Worm (Caenorhabditis elegans) whole organism, L2 larva: Measurements from ENCODE around the gene F59H6.14.

Experiments used
- C34F6.9 ChIP-seq: fragments of 150-350 bp; optimal IDR thresholded peaks from 2 replicates; lab custom pipeline; 2014; ENCODE audit warnings: missing biosample characterization, missing genetic modification characterization
- F13H6.1 ChIP-seq: sonication (generic microtip); optimal IDR thresholded peaks from 2 replicates; lab custom pipeline; 2016; ENCODE audit warnings: missing genetic modification characterization, missing compliant biosample characterization
- R02D3.7 ChIP-seq: fragments of 150-350 bp; optimal IDR thresholded peaks from 2 replicates; lab custom pipeline; 2014; ENCODE audit warnings: missing biosample characterization, missing genetic modification characterization
- ZK546.5 ChIP-seq: sonication (generic microtip); optimal IDR thresholded peaks from 2 replicates; lab custom pipeline; 2017; ENCODE audit warnings: missing biosample characterization, missing genetic modification characterization
- aly-2 ChIP-seq: fragments of 150-350 bp; optimal IDR thresholded peaks from 2 replicates; lab custom pipeline; 2014; ENCODE audit warnings: missing biosample characterization, missing genetic modification characterization
- ama-1 ChIP-seq: fragments of 150-350 bp; optimal IDR thresholded peaks from 2 replicates; lab custom pipeline; 2018; ENCODE audit warnings: inconsistent platforms
- blmp-1 ChIP-seq: sonication (generic microtip); optimal IDR thresholded peaks from 2 replicates; lab custom pipeline; 2017; ENCODE audit warnings: missing genetic modification characterization, mild to moderate bottlenecking, missing compliant biosample characterization, antibody characterized with exemption, moderate library complexity; ENCODE audit not compliant: insufficient read depth
- ceh-16 ChIP-seq: fragments of 150-350 bp; optimal IDR thresholded peaks from 2 replicates; lab custom pipeline; 2014; ENCODE audit warnings: missing biosample characterization, missing genetic modification characterization
- crh-2 ChIP-seq: sonication (generic microtip); optimal IDR thresholded peaks from 2 replicates; lab custom pipeline; 2017; ENCODE audit warnings: missing biosample characterization, missing genetic modification characterization
- egl-27 ChIP-seq: sonication (generic microtip); optimal IDR thresholded peaks from 3 replicates; lab custom pipeline; 2017; ENCODE audit warnings: missing biosample characterization, missing genetic modification reagents, missing genetic modification characterization
- elt-3 ChIP-seq: sonication (generic microtip); optimal IDR thresholded peaks from 2 replicates; lab custom pipeline; 2017; ENCODE audit warnings: missing biosample characterization, missing genetic modification characterization
- fos-1 ChIP-seq: fragments of 150-350 bp; optimal IDR thresholded peaks from 2 replicates; lab custom pipeline; 2014; ENCODE audit warnings: missing biosample characterization, missing genetic modification characterization
- gmeb-1 ChIP-seq: fragments of 150-350 bp; optimal IDR thresholded peaks from 2 replicates; lab custom pipeline; 2014; ENCODE audit warnings: missing biosample characterization, missing genetic modification characterization
- lin-13 ChIP-seq: fragments of 150-350 bp; optimal IDR thresholded peaks from 2 replicates; lab custom pipeline; 2014; ENCODE audit warnings: missing biosample characterization, missing genetic modification reagents, missing genetic modification characterization
- lin-39 ChIP-seq: fragments of 150-350 bp; optimal IDR thresholded peaks from 2 replicates; lab custom pipeline; 2014; ENCODE audit warnings: missing biosample characterization, missing genetic modification reagents, missing genetic modification characterization
- lsy-2 ChIP-seq, 2 experiments: fragments of 150-350 bp in 1 of 2; sonication (generic microtip) in 1 of 2; optimal IDR thresholded peaks; 2 replicates each; lab custom pipeline; 2014 to 2017; ENCODE audit warnings: missing biosample characterization in 2 of 2, missing genetic modification characterization in 2 of 2
- mab-5 ChIP-seq: fragments of 150-350 bp; optimal IDR thresholded peaks from 2 replicates; lab custom pipeline; 2014; ENCODE audit warnings: missing biosample characterization, missing genetic modification characterization
- nhr-10 ChIP-seq: sonication (generic microtip); optimal IDR thresholded peaks from 2 replicates; lab custom pipeline; 2017; ENCODE audit warnings: missing biosample characterization, missing genetic modification characterization
- nhr-11 ChIP-seq: fragments of 150-350 bp; optimal IDR thresholded peaks from 2 replicates; lab custom pipeline; 2014; ENCODE audit warnings: missing biosample characterization, missing genetic modification characterization
- nhr-12 ChIP-seq: fragments of 150-350 bp; optimal IDR thresholded peaks from 2 replicates; lab custom pipeline; 2014; ENCODE audit warnings: missing biosample characterization, missing genetic modification characterization
- nhr-129 ChIP-seq: fragments of 150-350 bp; optimal IDR thresholded peaks from 2 replicates; lab custom pipeline; 2014; ENCODE audit warnings: missing biosample characterization, missing genetic modification characterization
- nhr-23 ChIP-seq: fragments of 150-350 bp; optimal IDR thresholded peaks from 2 replicates; lab custom pipeline; 2014; ENCODE audit warnings: missing biosample characterization, missing genetic modification reagents, missing genetic modification characterization
- nhr-237 ChIP-seq: fragments of 150-350 bp; optimal IDR thresholded peaks from 2 replicates; lab custom pipeline; 2014; ENCODE audit warnings: missing biosample characterization, missing genetic modification characterization
- nhr-25 ChIP-seq: fragments of 150-350 bp; sonication (generic microtip); optimal IDR thresholded peaks from 3 replicates; lab custom pipeline; 2014; ENCODE audit warnings: missing biosample characterization, missing genetic modification characterization
- nhr-6 ChIP-seq: fragments of 150-350 bp; optimal IDR thresholded peaks from 2 replicates; lab custom pipeline; 2014; ENCODE audit warnings: missing biosample characterization, missing genetic modification characterization
- peb-1 ChIP-seq: fragments of 150-350 bp; optimal IDR thresholded peaks from 2 replicates; lab custom pipeline; 2014; ENCODE audit warnings: missing biosample characterization, missing genetic modification characterization
- sem-4 ChIP-seq: fragments of 150-350 bp; optimal IDR thresholded peaks from 2 replicates; lab custom pipeline; 2014; ENCODE audit warnings: missing biosample characterization, missing genetic modification reagents, missing genetic modification characterization
- skn-1 ChIP-seq: sonication (generic microtip); optimal IDR thresholded peaks from 2 replicates; lab custom pipeline; 2017; ENCODE audit warnings: missing biosample characterization, missing genetic modification characterization
- sma-3 ChIP-seq: sonication (generic microtip); optimal IDR thresholded peaks from 2 replicates; lab custom pipeline; 2016; ENCODE audit warnings: missing genetic modification reagents, missing genetic modification characterization, missing compliant biosample characterization
- sma-9 ChIP-seq, 2 experiments: fragments of 150-350 bp in 1 of 2; sonication (generic microtip) in 1 of 2; optimal IDR thresholded peaks; 2 replicates each; lab custom pipeline; 2014 to 2016; ENCODE audit warnings: missing genetic modification characterization in 2 of 2, mild to moderate bottlenecking in 1 of 2, missing biosample characterization in 1 of 2, missing compliant biosample characterization in 1 of 2, missing genetic modification reagents in 1 of 2, moderate library complexity in 1 of 2
- snpc-4 ChIP-seq: fragments of 150-350 bp; optimal IDR thresholded peaks from 2 replicates; lab custom pipeline; 2014; ENCODE audit warnings: missing biosample characterization, missing genetic modification characterization
- unc-39 ChIP-seq: fragments of 150-350 bp; optimal IDR thresholded peaks from 2 replicates; lab custom pipeline; 2014; ENCODE audit warnings: missing biosample characterization, missing genetic modification characterization
- unc-55 ChIP-seq: fragments of 150-350 bp; sonication (generic microtip); optimal IDR thresholded peaks from 3 replicates; lab custom pipeline; 2014; ENCODE audit warnings: missing biosample characterization, missing genetic modification reagents, missing genetic modification characterization
- zag-1 ChIP-seq: fragments of 150-350 bp; optimal IDR thresholded peaks from 2 replicates; lab custom pipeline; 2014; ENCODE audit warnings: missing biosample characterization, missing genetic modification characterization
- ztf-1 ChIP-seq: fragments of 200-800 bp; sonication (Bioruptor generic); conservative IDR thresholded peaks from 2 replicates; pipeline ENCODE4 v1.3.6; 2022; ENCODE audit warnings: missing genetic modification characterization, missing compliant biosample characterization
- ztf-11 ChIP-seq: sonication (generic microtip); optimal IDR thresholded peaks from 2 replicates; lab custom pipeline; 2017; ENCODE audit warnings: missing biosample characterization, missing genetic modification characterization
- ztf-4 ChIP-seq: fragments of 150-350 bp; optimal IDR thresholded peaks from 2 replicates; lab custom pipeline; 2014; ENCODE audit warnings: missing biosample characterization, missing genetic modification characterization

Gene F59H6.14

ce11 chrII:2033286-2033685, at the start of gene F59H6.14:
F59H6.14 (plus strand) TSS chrII:2033586.
- no peak for TF ChIP-seq nhr-10 (tag; lab: Kevin White, UChicago)
- no peak for TF ChIP-seq fos-1 (tag; lab: Kevin White, UChicago)
- no peak for TF ChIP-seq egl-27
- no peak for TF ChIP-seq unc-55
- no peak for TF ChIP-seq sem-4
- TF ChIP-seq nhr-237 (tag; lab: Kevin White, UChicago): no peak
- TF ChIP-seq gmeb-1 (tag; lab: Kevin White, UChicago): no peak
- no peak for TF ChIP-seq ama-1
- TF ChIP-seq ztf-11 (tag; lab: Kevin White, UChicago): no peak
- no peak for TF ChIP-seq nhr-6 (tag; lab: Kevin White, UChicago)
- TF ChIP-seq blmp-1 (tag; lab: Kevin White, UChicago): no peak
- no peak for TF ChIP-seq sma-9 (GFP tag; optimal IDR thresholded peaks at IDR 0.05; lab: Kevin White, UChicago)
- TF ChIP-seq sma-9 (tag; optimal IDR thresholded peaks at IDR 0.05; lab: Kevin White, UChicago): no peak
- no peak for TF ChIP-seq peb-1

- TF ChIP-seq lsy-2 (tag; optimal IDR thresholded peaks at IDR 0.05; lab: Kevin White, UChicago) (no peak), F13H6.1 (tag; lab: Kevin White, UChicago) (no peak), ztf-1 (GFP tag; lab: Robert Waterston, UW) (no peak), elt-3 (tag; lab: Kevin White, UChicago) (no peak), sma-3 (GFP tag; lab: Kevin White, UChicago) (no peak), mab-5 (tag; lab: Kevin White, UChicago) (no peak), C34F6.9 (tag; lab: Kevin White, UChicago) (no peak), nhr-23 (no peak)
These were observed 46.4 kb upstream of the F59H6.14 start, which contains the start of gene Y16E11A.4 for ce11 chrII:1986979-1987378. Y16E11A.4 (plus strand) TSS chrII:1987279.

- TF ChIP-seq ztf-11 (tag; lab: Kevin White, UChicago): no peak
- no peak for TF ChIP-seq ZK546.5 (tag; lab: Kevin White, UChicago)
- TF ChIP-seq ztf-4: no peak
- TF ChIP-seq C34F6.9 (tag; lab: Kevin White, UChicago): no peak
- no peak for TF ChIP-seq unc-39
- no peak for TF ChIP-seq zag-1
- no peak for TF ChIP-seq ztf-1 (GFP tag; lab: Robert Waterston, UW)
- TF ChIP-seq lin-39 (tag; lab: Kevin White, UChicago): no peak
- TF ChIP-seq nhr-25: no peak
- no peak for TF ChIP-seq sem-4
- no peak for TF ChIP-seq elt-3 (tag; lab: Kevin White, UChicago)
- no peak for TF ChIP-seq egl-27
These were observed 44.4 kb upstream of the F59H6.14 start, which contains the start of gene math-44 for ce11 chrII:1989010-1989409. math-44 (plus strand) TSS chrII:1989310.

ce11 chrII:1993738-1994137, 39.6 kb upstream of the F59H6.14 start, which contains the start of gene math-21:
math-21 (plus strand) TSS chrII:1994038.
- no peak for TF ChIP-seq gmeb-1 (tag; lab: Kevin White, UChicago)
- no peak for TF ChIP-seq zag-1
- TF ChIP-seq crh-2 (tag; lab: Kevin White, UChicago): no peak
- no peak for TF ChIP-seq nhr-129 (tag; lab: Kevin White, UChicago)
- no peak for TF ChIP-seq sem-4
- no peak for TF ChIP-seq nhr-11
- TF ChIP-seq snpc-4 (tag; lab: Kevin White, UChicago): no peak
- TF ChIP-seq unc-55: no peak
- no peak for TF ChIP-seq nhr-23
- no peak for TF ChIP-seq ztf-1 (GFP tag; lab: Robert Waterston, UW)
- TF ChIP-seq peb-1: no peak
- no peak for TF ChIP-seq blmp-1 (tag; lab: Kevin White, UChicago)
- no peak for TF ChIP-seq R02D3.7
- no peak for TF ChIP-seq skn-1 (tag; lab: Kevin White, UChicago)
- TF ChIP-seq ceh-16 (tag; lab: Kevin White, UChicago): no peak
- no peak for TF ChIP-seq C34F6.9 (tag; lab: Kevin White, UChicago)
- TF ChIP-seq nhr-12 (tag; lab: Kevin White, UChicago): no peak
- TF ChIP-seq, all 48 proteins: peak for 0

- peak; percentile 89 for TF ChIP-seq fos-1 (tag; lab: Kevin White, UChicago)
- peak; percentile 6 for TF ChIP-seq gmeb-1 (tag; lab: Kevin White, UChicago)
- TF ChIP-seq lin-13: no peak
- no peak for TF ChIP-seq skn-1 (tag; lab: Kevin White, UChicago)
- no peak for TF ChIP-seq aly-2 (tag; lab: Kevin White, UChicago)
These were observed 37.6 kb upstream of the F59H6.14 start for ce11 chrII:1995744-1996143.
